6 fruit fly cellular contexts compared by ENCODE assay signal in the genomic region with DNA sequence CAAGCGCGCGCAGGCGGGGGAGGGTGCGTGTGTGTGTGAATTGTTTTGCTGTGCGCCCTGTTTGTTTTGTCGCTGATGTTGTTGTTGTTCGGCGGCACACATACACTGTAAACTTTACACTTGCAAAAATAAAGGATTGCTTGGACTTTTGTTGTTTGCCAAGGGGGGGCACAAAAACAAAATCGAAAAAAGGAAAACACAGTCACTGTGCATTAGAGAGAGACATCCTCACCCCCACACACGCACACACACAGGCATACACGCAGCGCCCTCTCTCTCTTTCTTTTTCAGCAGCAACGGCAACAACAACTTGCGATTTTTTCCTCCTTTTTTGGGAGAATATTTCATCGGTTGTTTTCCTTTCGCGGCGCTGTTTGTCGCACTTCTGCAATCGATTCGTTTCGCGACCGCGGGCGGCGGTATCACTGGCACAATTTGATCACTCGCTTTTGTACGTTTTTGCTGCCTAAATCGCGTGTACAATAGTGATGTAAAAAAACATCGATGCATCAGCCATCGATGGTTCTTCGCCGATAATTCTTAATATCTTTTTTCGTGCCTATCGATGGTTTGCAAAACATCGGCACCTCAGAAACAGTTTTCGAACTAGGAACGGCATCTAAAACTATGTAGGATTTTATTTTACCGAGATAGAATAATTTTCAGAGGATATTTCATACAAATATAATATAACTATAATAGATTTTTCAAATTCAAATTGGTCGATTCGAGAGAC.
A peak's percentile ranks its signal among the peaks of the same experiment; 100 is the strongest.
TF ChIP-seq lines count a peak whose summit lies in the region.

A gene (minus strand): TSS at position 515 of the 736 bp plus-strand sequence.

- no peak for TF ChIP-seq CTCF in whole organism, embryonic (GFP tag; optimal IDR thresholded peaks at IDR 0.05; lab: Kevin White, UChicago)

TF ChIP-seq in whole organism, 6 proteins besides CTCF, POLR2A, EP300 and RAD21:
- TF ChIP-seq pan (optimal IDR thresholded peaks at IDR 0.05; lab: Kevin White, UChicago) (no peak), Dll (optimal IDR thresholded peaks at IDR 0.05; lab: Kevin White, UChicago) (peak; percentile 45), EcR (GFP tag; optimal IDR thresholded peaks at IDR 0.05; lab: Kevin White, UChicago) (no peak), CG8478 (optimal IDR thresholded peaks at IDR 0.05; lab: Kevin White, UChicago) (peak; percentile 66), usp (GFP tag; optimal IDR thresholded peaks at IDR 0.05; lab: Kevin White, UChicago) (no peak), psq (optimal IDR thresholded peaks at IDR 0.05; lab: Kevin White, UChicago) (no peak)

TF ChIP-seq in whole organism, adult, 20 proteins besides CTCF, POLR2A, EP300 and RAD21:
- no peak for TF ChIP-seq CG7045 (GFP tag; optimal IDR thresholded peaks at IDR 0.05; lab: Kevin White, UChicago)
- no peak for TF ChIP-seq kay (GFP tag; lab: Kevin White, UChicago; ENCODE audit: borderline replicate concordance)
- no peak for TF ChIP-seq CG11617 (GFP tag; optimal IDR thresholded peaks at IDR 0.05; lab: Kevin White, UChicago)
- TF ChIP-seq Crg-1 (GFP tag; optimal IDR thresholded peaks at IDR 0.05; lab: Kevin White, UChicago) = peak; percentile 4
- peak; percentile 23 for TF ChIP-seq bab1 (GFP tag; optimal IDR thresholded peaks at IDR 0.05; lab: Kevin White, UChicago)
- TF ChIP-seq Hr96 (GFP tag; optimal IDR thresholded peaks at IDR 0.05; lab: Kevin White, UChicago) = no peak
- TF ChIP-seq CG14711 (tag; optimal IDR thresholded peaks at IDR 0.05; lab: Kevin White, UChicago) = no peak
- peak; percentile 21 for TF ChIP-seq tj (GFP tag; optimal IDR thresholded peaks at IDR 0.05; lab: Kevin White, UChicago)
- TF ChIP-seq Mnt (GFP tag; optimal IDR thresholded peaks at IDR 0.05; lab: Kevin White, UChicago) = peak; percentile 36
- peak; percentile 11 for TF ChIP-seq cic (GFP tag; optimal IDR thresholded peaks at IDR 0.05; lab: Kevin White, UChicago)
- no peak for TF ChIP-seq Clk (GFP tag; optimal IDR thresholded peaks at IDR 0.05; lab: Kevin White, UChicago)
- TF ChIP-seq CG12768 (GFP tag; optimal IDR thresholded peaks at IDR 0.05; lab: Kevin White, UChicago) = no peak
- TF ChIP-seq cnc (optimal IDR thresholded peaks at IDR 0.05; lab: Kevin White, UChicago) = no peak
- peak; percentile 40 for TF ChIP-seq pad (GFP tag; optimal IDR thresholded peaks at IDR 0.05; lab: Kevin White, UChicago)

TF ChIP-seq in whole organism, embryonic, 481 proteins besides CTCF, POLR2A, EP300 and RAD21 (continues in another document):
- TF ChIP-seq Dref (GFP tag; IDR thresholded peaks at IDR 0.05; lab: Robert Waterston, UW) (peak; percentile 84), HHEX (GFP tag; optimal IDR thresholded peaks at IDR 0.05; lab: Kevin White, UChicago) (no peak), ci (GFP tag; IDR thresholded peaks at IDR 0.05; lab: Robert Waterston, UW) (0 out of 3 replicates have a peak, but pooled peaks have one; percentile 19), Dad (GFP tag; optimal IDR thresholded peaks at IDR 0.05; lab: Kevin White, UChicago) (no peak), bsh (GFP tag; optimal IDR thresholded peaks at IDR 0.05; lab: Kevin White, UChicago) (peak in 1 of 2 experiments; percentile 44), CG4854 (GFP tag; optimal IDR thresholded peaks at IDR 0.05; lab: Kevin White, UChicago) (no peak), pb (GFP tag; optimal IDR thresholded peaks at IDR 0.05; lab: Kevin White, UChicago) (no peak), CG7271 (tag; optimal IDR thresholded peaks at IDR 0.05; lab: Kevin White, UChicago) (no peak), CG15011 (GFP tag; optimal IDR thresholded peaks at IDR 0.05; lab: Kevin White, UChicago) (no peak), aop (GFP tag; IDR thresholded peaks at IDR 0.05; lab: Robert Waterston, UW) (no peak), CG7928 (GFP tag; optimal IDR thresholded peaks at IDR 0.05; lab: Kevin White, UChicago) (no peak), gce (GFP tag; IDR thresholded peaks at IDR 0.05; lab: Robert Waterston, UW) (no peak), CG7357 (GFP tag; IDR thresholded peaks at IDR 0.05; lab: Robert Waterston, UW) (no peak), CG12071 (GFP tag; optimal IDR thresholded peaks at IDR 0.05; lab: Kevin White, UChicago) (no peak), Hmr (GFP tag; optimal IDR thresholded peaks at IDR 0.05; lab: Kevin White, UChicago) (no peak), dati (GFP tag; IDR thresholded peaks at IDR 0.05; lab: Robert Waterston, UW) (no peak), sd (tag; optimal IDR thresholded peaks at IDR 0.05; lab: Kevin White, UChicago) (no peak)

TF ChIP-seq in whole organism, prepupa, 60 proteins besides CTCF, POLR2A, EP300 and RAD21 (continues in another document):
- TF ChIP-seq Sox14 (GFP tag; optimal IDR thresholded peaks at IDR 0.05; lab: Kevin White, UChicago) (peak; percentile 5), CG8119 (GFP tag; IDR thresholded peaks at IDR 0.05; lab: Robert Waterston, UW) (peak; percentile 52; the same call in 2 of the 3 replicates), svp (GFP tag; lab: Kevin White, UChicago) (no peak), dsx (GFP tag; optimal IDR thresholded peaks at IDR 0.05; lab: Kevin White, UChicago; ENCODE audit: poor library complexity, severe bottlenecking) (peak; percentile 7), fkh (GFP tag; optimal IDR thresholded peaks at IDR 0.05; lab: Kevin White, UChicago) (peak; percentile 69), CG8632 (GFP tag; optimal IDR thresholded peaks at IDR 0.05; lab: Kevin White, UChicago) (peak; percentile 30), Lpt (GFP tag; optimal IDR thresholded peaks at IDR 0.05; lab: Kevin White, UChicago) (peak; percentile 19), Eip78C (GFP tag; lab: Kevin White, UChicago) (peak; percentile 63), CG9139 (GFP tag; optimal IDR thresholded peaks at IDR 0.05; lab: Kevin White, UChicago) (no peak), Ets21C (GFP tag; optimal IDR thresholded peaks at IDR 0.05; lab: Kevin White, UChicago) (no peak), ss (GFP tag; optimal IDR thresholded peaks at IDR 0.05; lab: Kevin White, UChicago) (peak; percentile 16 to 50), Hr39 (GFP tag; optimal IDR thresholded peaks at IDR 0.05; lab: Kevin White, UChicago) (no peak), CG3919 (GFP tag; optimal IDR thresholded peaks at IDR 0.05; lab: Kevin White, UChicago) (peak; percentile 36), fd59A (GFP tag; optimal IDR thresholded peaks at IDR 0.05; lab: Kevin White, UChicago) (peak; percentile 1), CG15336 (GFP tag; IDR thresholded peaks at IDR 0.05; lab: Robert Waterston, UW) (peak; percentile 28; the same call in 1 of the 2 replicates), CG6276 (GFP tag; optimal IDR thresholded peaks at IDR 0.05; lab: Kevin White, UChicago) (peak; percentile 42)

TF ChIP-seq in whole organism, pupa, 21 proteins besides CTCF, POLR2A, EP300 and RAD21:
- 0 out of 3 replicates have a peak, but pooled peaks have one; percentile 13 for TF ChIP-seq fd96Ca (GFP tag; IDR thresholded peaks at IDR 0.05; lab: Robert Waterston, UW)
- no peak for TF ChIP-seq Pif1B (GFP tag; optimal IDR thresholded peaks at IDR 0.05; lab: Kevin White, UChicago)
- no peak for TF ChIP-seq CG15710 (tag; optimal IDR thresholded peaks at IDR 0.05; lab: Kevin White, UChicago)
- no peak for TF ChIP-seq CG17806 (tag; optimal IDR thresholded peaks at IDR 0.05; lab: Kevin White, UChicago)
- peak; percentile 12 for TF ChIP-seq CG8159 (tag; optimal IDR thresholded peaks at IDR 0.05; lab: Kevin White, UChicago)
- TF ChIP-seq CG10348 (GFP tag; IDR thresholded peaks at IDR 0.05; lab: Robert Waterston, UW) = no peak
- no peak for TF ChIP-seq CG34367 (tag; optimal IDR thresholded peaks at IDR 0.05; lab: Kevin White, UChicago)
- TF ChIP-seq CG32121 (GFP tag; IDR thresholded peaks at IDR 0.05; lab: Robert Waterston, UW) = 0 out of 2 replicates have a peak, but pooled peaks have one; percentile 42
- TF ChIP-seq CG12605 (GFP tag; IDR thresholded peaks at IDR 0.05; lab: Robert Waterston, UW) = no peak
- TF ChIP-seq Pif1A (GFP tag; optimal IDR thresholded peaks at IDR 0.05; lab: Kevin White, UChicago) = no peak
- no peak for TF ChIP-seq Ets98B (GFP tag; IDR thresholded peaks at IDR 0.05; lab: Robert Waterston, UW)
- TF ChIP-seq rn (GFP tag; IDR thresholded peaks at IDR 0.05; lab: Robert Waterston, UW) = no peak
- TF ChIP-seq CG8301 (tag; optimal IDR thresholded peaks at IDR 0.05; lab: Kevin White, UChicago) = peak; percentile 30
- TF ChIP-seq CG4496 (GFP tag; IDR thresholded peaks at IDR 0.05; lab: Robert Waterston, UW) = no peak
TF ChIP-seq in whole organism, pupa: peak in this region for 4.

TF ChIP-seq in whole organism, wandering third instar larva, 38 proteins besides CTCF, POLR2A, EP300 and RAD21:
- TF ChIP-seq lola (GFP tag; optimal IDR thresholded peaks at IDR 0.05; lab: Kevin White, UChicago) = peak; percentile 19
- no peak for TF ChIP-seq Rel (GFP tag; optimal IDR thresholded peaks at IDR 0.05; lab: Kevin White, UChicago)
- peak; percentile 23 for TF ChIP-seq Rel (tag; optimal IDR thresholded peaks at IDR 0.05; lab: Kevin White, UChicago)
- no peak for TF ChIP-seq brk (GFP tag; optimal IDR thresholded peaks at IDR 0.05; lab: Kevin White, UChicago)
- TF ChIP-seq ey (GFP tag; optimal IDR thresholded peaks at IDR 0.05; lab: Kevin White, UChicago) = peak; percentile 14
- peak; percentile 24 for TF ChIP-seq Hr83 (GFP tag; optimal IDR thresholded peaks at IDR 0.05; lab: Kevin White, UChicago; ENCODE audit: poor library complexity, severe bottlenecking)
- TF ChIP-seq fru (GFP tag; optimal IDR thresholded peaks at IDR 0.05; lab: Kevin White, UChicago) = peak; percentile 34
- no peak for TF ChIP-seq HLH106 (tag; optimal IDR thresholded peaks at IDR 0.05; lab: Kevin White, UChicago)
